Fruit fly (Drosophila melanogaster) whole organism, wandering third instar larva: ENCODE data around the gene ccb.

Experiments used
- Abd-B ChIP-seq: fragments of >200 bp; optimal IDR thresholded peaks from 2 replicates; lab custom pipeline; 2017; ENCODE audit warnings: missing biosample characterization, missing genetic modification characterization
- CG32264 ChIP-seq: fragments of 200-800 bp; sonication (Bioruptor generic); optimal IDR thresholded peaks from 2 replicates; lab custom pipeline; 2016; ENCODE audit warnings: missing biosample characterization, missing genetic modification characterization
- CG9705 ChIP-seq: fragments of 200-800 bp; sonication (Bioruptor generic); optimal IDR thresholded peaks from 2 replicates; lab custom pipeline; 2018; ENCODE audit warnings: missing biosample characterization, mild to moderate bottlenecking, missing genetic modification characterization
- CrebA ChIP-seq: fragments of 200-800 bp; sonication (Bioruptor generic); optimal IDR thresholded peaks from 2 replicates; lab custom pipeline; 2016; ENCODE audit warnings: missing biosample characterization, mild to moderate bottlenecking, missing genetic modification characterization, borderline replicate concordance
- Dif ChIP-seq: fragments of 200-275, 200-300 bp; sonication (Bioruptor generic); optimal IDR thresholded peaks from 2 replicates; lab custom pipeline; 2018; ENCODE audit warnings: missing biosample characterization, missing genetic modification characterization; ENCODE audit not compliant: partially characterized antibody
- GATAd ChIP-seq: sonication (Bioruptor generic); optimal IDR thresholded peaks from 2 replicates; lab custom pipeline; 2016; ENCODE audit warnings: missing biosample characterization, missing genetic modification characterization
- HLH106 ChIP-seq: fragments of 200-800 bp; optimal IDR thresholded peaks from 3 replicates; lab custom pipeline; 2019; ENCODE audit warnings: missing biosample characterization, mild to moderate bottlenecking, missing genetic modification characterization, moderate library complexity
- Hnf4 ChIP-seq: fragments of 200-800 bp; sonication (Bioruptor generic); optimal IDR thresholded peaks from 2 replicates; lab custom pipeline; 2016; ENCODE audit warnings: missing biosample characterization, mild to moderate bottlenecking, missing genetic modification characterization
- Hr78 ChIP-seq: fragments of >200 bp; optimal IDR thresholded peaks from 2 replicates; lab custom pipeline; 2017; ENCODE audit warnings: missing biosample characterization, missing genetic modification characterization
- Hr83 ChIP-seq: fragments of 200-300 bp; sonication (Bioruptor generic); optimal IDR thresholded peaks from 2 replicates; lab custom pipeline; 2016; ENCODE audit warnings: missing biosample characterization, mild to moderate bottlenecking, missing genetic modification characterization, moderate library complexity; ENCODE audit not compliant: poor library complexity, severe bottlenecking
- Jra ChIP-seq: sonication (Bioruptor generic); optimal IDR thresholded peaks from 2 replicates; lab custom pipeline; 2016; ENCODE audit warnings: missing biosample characterization, missing genetic modification characterization
- Mio ChIP-seq: sonication (Bioruptor generic); optimal IDR thresholded peaks from 2 replicates; lab custom pipeline; 2016; ENCODE audit warnings: missing biosample characterization, missing genetic modification characterization
- Myc ChIP-seq: fragments of >200 bp; optimal IDR thresholded peaks from 2 replicates; lab custom pipeline; 2017
- N ChIP-seq: fragments of >200 bp; optimal IDR thresholded peaks from 2 replicates; lab custom pipeline; 2018; ENCODE audit warnings: missing biosample characterization, missing external identifiers, missing genetic modification characterization
- OdsH ChIP-seq: fragments of 200-800 bp; sonication (Bioruptor generic); optimal IDR thresholded peaks from 2 replicates; lab custom pipeline; 2016; ENCODE audit warnings: missing biosample characterization, mild to moderate bottlenecking, missing genetic modification characterization
- Rel ChIP-seq, 2 experiments: fragments of 200-800 bp; sonication (Bioruptor generic) in 1 of 2; optimal IDR thresholded peaks; 2 replicates in 1 of 2; 3 replicates in 1 of 2; lab custom pipeline; 2016 to 2019; ENCODE audit warnings: mild to moderate bottlenecking in 2 of 2, missing biosample characterization in 2 of 2, missing genetic modification characterization in 2 of 2, moderate library complexity in 1 of 2
- Vsx2 ChIP-seq: fragments of 200-300, 225-300 bp; sonication (Bioruptor generic); optimal IDR thresholded peaks from 2 replicates; lab custom pipeline; 2018; ENCODE audit warnings: missing biosample characterization, missing genetic modification characterization; ENCODE audit not compliant: partially characterized antibody
- br ChIP-seq: fragments of 200-800 bp; sonication (Bioruptor generic); optimal IDR thresholded peaks from 2 replicates; lab custom pipeline; 2016; ENCODE audit warnings: missing biosample characterization, missing genetic modification characterization
- brk ChIP-seq: fragments of 200-800 bp; sonication (Bioruptor generic); optimal IDR thresholded peaks from 2 replicates; lab custom pipeline; 2016; ENCODE audit warnings: missing biosample characterization, mild to moderate bottlenecking, missing genetic modification characterization
- dl ChIP-seq, 2 experiments: fragments of 175-275, 200-275 bp in 1 of 2; fragments of 200-275 bp in 1 of 2; sonication (Bioruptor generic); optimal IDR thresholded peaks; lab custom pipeline; 2018; ENCODE audit warnings: mild to moderate bottlenecking in 2 of 2, missing biosample characterization in 2 of 2, missing genetic modification characterization in 2 of 2, moderate library complexity in 2 of 2; ENCODE audit not compliant: partially characterized antibody in 2 of 2, insufficient read depth in 1 of 2
- dsf ChIP-seq: sonication (Bioruptor generic); optimal IDR thresholded peaks from 2 replicates; lab custom pipeline; 2016; ENCODE audit warnings: missing biosample characterization, missing genetic modification characterization, borderline replicate concordance
- ey ChIP-seq: fragments of 200-800 bp; sonication (Bioruptor generic); optimal IDR thresholded peaks from 2 replicates; lab custom pipeline; 2016; ENCODE audit warnings: missing biosample characterization, missing genetic modification characterization
- foxo ChIP-seq, 2 experiments: fragments of 200-800 bp; sonication (Bioruptor generic); optimal IDR thresholded peaks; 2 replicates in 1 of 2; 3 replicates in 1 of 2; lab custom pipeline; 2016 to 2017; ENCODE audit warnings: missing biosample characterization in 2 of 2, missing genetic modification characterization in 2 of 2
- h ChIP-seq: fragments of 200-800 bp; sonication (Bioruptor generic); optimal IDR thresholded peaks from 3 replicates; lab custom pipeline; 2016; ENCODE audit warnings: missing biosample characterization, mild to moderate bottlenecking, missing genetic modification characterization
- jim ChIP-seq: fragments of 175-275, 200-325 bp; sonication (Bioruptor generic); optimal IDR thresholded peaks from 2 replicates; lab custom pipeline; 2016; ENCODE audit warnings: missing biosample characterization, mild to moderate bottlenecking, missing genetic modification characterization
- lola ChIP-seq: fragments of >200 bp; optimal IDR thresholded peaks from 2 replicates; lab custom pipeline; 2017; ENCODE audit warnings: missing biosample characterization, missing genetic modification characterization
- pan ChIP-seq: fragments of >200 bp; optimal IDR thresholded peaks from 2 replicates; lab custom pipeline; 2017
- psq ChIP-seq: fragments of 200-800 bp; sonication (Bioruptor generic); optimal IDR thresholded peaks from 3 replicates; lab custom pipeline; 2017; ENCODE audit warnings: missing biosample characterization, mild to moderate bottlenecking, missing genetic modification characterization, moderate library complexity
- rgr ChIP-seq: fragments of 200-800 bp; sonication (Bioruptor generic); optimal IDR thresholded peaks from 3 replicates; lab custom pipeline; 2016; ENCODE audit warnings: missing biosample characterization, mild to moderate bottlenecking, missing genetic modification characterization
- sv ChIP-seq: fragments of 200-800 bp; sonication (Bioruptor generic); optimal IDR thresholded peaks from 3 replicates; lab custom pipeline; 2016; ENCODE audit warnings: missing biosample characterization, missing genetic modification characterization
- tai ChIP-seq: sonication (Bioruptor generic); optimal IDR thresholded peaks from 2 replicates; lab custom pipeline; 2016; ENCODE audit warnings: missing biosample characterization, missing genetic modification characterization
- usp ChIP-seq: fragments of >200 bp; optimal IDR thresholded peaks from 2 replicates; lab custom pipeline; 2017; ENCODE audit warnings: missing biosample characterization, missing genetic modification characterization
- woc ChIP-seq: sonication (Bioruptor generic); optimal IDR thresholded peaks from 2 replicates; lab custom pipeline; 2016; ENCODE audit warnings: missing biosample characterization, mild to moderate bottlenecking, missing genetic modification characterization

Gene ccb

dm6 chrX:21192953-21193352 lies at the start of gene ccb:
Gene ccb (plus strand): TSS chrX:21193253.
- TF ChIP-seq Vsx2 (no peak), ey (GFP tag; lab: Kevin White, UChicago) (no peak), Abd-B (GFP tag; lab: Kevin White, UChicago) (no peak), Hr83 (GFP tag; lab: Kevin White, UChicago) (no peak), OdsH (GFP tag; lab: Kevin White, UChicago) (no peak), Hnf4 (GFP tag; lab: Kevin White, UChicago) (no peak), CG9705 (GFP tag; lab: Kevin White, UChicago) (no peak), sv (no peak), HLH106 (tag; lab: Kevin White, UChicago) (no peak), CrebA (GFP tag; lab: Kevin White, UChicago) (no peak), Mio (GFP tag; lab: Kevin White, UChicago) (no peak), dsf (no peak), foxo (GFP tag; optimal IDR thresholded peaks at IDR 0.05; lab: Kevin White, UChicago) (no peak), usp (GFP tag; lab: Kevin White, UChicago) (no peak), woc (GFP tag; lab: Kevin White, UChicago) (no peak)

DNA sequence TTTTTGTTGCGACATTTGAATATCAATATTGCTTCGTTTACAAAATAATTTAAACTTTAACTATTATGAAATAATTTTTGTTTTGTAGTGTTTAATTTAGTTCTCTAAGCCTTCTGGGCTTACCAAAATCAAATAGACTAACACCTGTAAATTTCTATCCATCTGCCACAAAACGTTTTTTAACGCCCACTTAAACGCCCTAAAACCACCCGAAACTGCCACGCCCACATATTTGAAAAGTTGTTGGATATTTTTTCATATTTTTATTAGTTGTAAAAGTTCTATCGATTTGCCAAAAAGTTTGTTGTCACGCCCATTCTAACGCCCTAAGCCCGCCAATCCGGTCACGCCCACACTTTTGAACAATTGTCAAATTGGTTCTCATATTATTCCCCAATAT lies 46.1 kb upstream of the ccb start, which contains the start of gene CG45154:
Gene CG45154, minus strand, starts transcription at position 101 of the 400 bp plus-strand sequence.
- TF ChIP-seq Myc (lab: Kevin White, UChicago) = no peak
- no peak for TF ChIP-seq GATAd
- TF ChIP-seq Rel (GFP tag; optimal IDR thresholded peaks at IDR 0.05; lab: Kevin White, UChicago) = no peak
- TF ChIP-seq Rel (tag; optimal IDR thresholded peaks at IDR 0.05; lab: Kevin White, UChicago) = no peak
- no peak for TF ChIP-seq pan

DNA sequence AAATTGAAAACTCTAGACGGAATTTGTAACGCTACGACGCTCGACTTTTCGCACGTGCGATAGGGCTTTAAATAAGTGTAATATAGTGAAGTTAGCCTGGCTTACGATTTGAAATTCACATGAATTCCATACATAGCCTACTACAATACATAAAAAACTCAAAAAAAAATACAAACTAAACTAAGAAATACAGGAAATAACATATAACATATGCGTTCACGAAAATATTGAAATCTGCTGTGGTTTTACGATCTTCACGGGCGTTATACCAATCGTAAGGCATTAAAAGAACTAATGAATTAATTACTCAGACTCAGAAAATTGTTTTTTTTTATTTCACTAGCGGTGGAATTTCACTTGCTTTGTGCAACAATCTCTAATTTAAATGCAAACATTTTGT lies 10.2 kb downstream of the ccb start, which contains the start of gene CG1724:
Gene CG1724, minus strand, starts transcription at position 101 of the 400 bp plus-strand sequence.
- TF ChIP-seq Rel (GFP tag; optimal IDR thresholded peaks at IDR 0.05; lab: Kevin White, UChicago) = no peak
- no peak for TF ChIP-seq Rel (tag; optimal IDR thresholded peaks at IDR 0.05; lab: Kevin White, UChicago)
- TF ChIP-seq sv = no peak
- TF ChIP-seq dl (GFP tag; optimal IDR thresholded peaks at IDR 0.05; lab: Kevin White, UChicago; ENCODE audit: insufficient read depth in 1 of 2, partially characterized antibody in 2 of 2) = no peak
- no peak for TF ChIP-seq Myc (lab: Kevin White, UChicago)
- no peak for TF ChIP-seq jim (GFP tag; lab: Kevin White, UChicago)
- no peak for TF ChIP-seq usp (GFP tag; lab: Kevin White, UChicago)
- no peak for TF ChIP-seq Dif
- no peak for TF ChIP-seq rgr
- TF ChIP-seq dsf = no peak
- TF ChIP-seq HLH106 (tag; lab: Kevin White, UChicago) = no peak
- TF ChIP-seq Jra (GFP tag; lab: Kevin White, UChicago) = no peak
- TF ChIP-seq ey (GFP tag; lab: Kevin White, UChicago) = no peak
- no peak for TF ChIP-seq psq
- no peak for TF ChIP-seq h (GFP tag; lab: Kevin White, UChicago)
- no peak for TF ChIP-seq brk (GFP tag; lab: Kevin White, UChicago)
- no peak for TF ChIP-seq CG32264 (GFP tag; lab: Kevin White, UChicago)
- no peak for TF ChIP-seq Hr83 (GFP tag; lab: Kevin White, UChicago)
- TF ChIP-seq pan = no peak
- TF ChIP-seq, all 38 proteins: peak for 0

DNA sequence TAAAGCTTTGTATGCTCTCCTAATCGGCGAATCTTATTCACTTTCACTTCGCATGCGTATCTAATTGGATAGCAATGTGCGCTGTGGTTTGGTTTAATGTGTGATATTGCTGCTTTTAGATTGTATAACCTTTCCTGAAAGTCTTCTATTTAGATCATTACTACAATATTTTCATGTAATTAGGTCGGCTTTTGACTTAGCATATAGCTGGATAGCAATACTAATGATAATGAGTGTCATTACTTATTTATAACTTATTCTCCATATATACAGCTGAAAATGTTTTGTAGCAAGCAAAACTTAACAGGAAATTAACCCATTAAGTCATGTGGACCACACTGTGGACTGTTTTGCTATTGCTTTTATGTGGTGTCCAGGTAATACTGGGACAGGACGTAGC lies 24.5 kb downstream of the ccb start, which contains the start of gene CG32523:
Gene CG32523, plus strand, starts transcription at position 301 of the 400 bp plus-strand sequence.
- TF ChIP-seq Hnf4 (GFP tag; lab: Kevin White, UChicago) (no peak), br (GFP tag; lab: Kevin White, UChicago) (no peak), woc (GFP tag; lab: Kevin White, UChicago) (no peak), GATAd (no peak), ey (GFP tag; lab: Kevin White, UChicago) (no peak), Hr83 (GFP tag; lab: Kevin White, UChicago) (no peak), Vsx2 (no peak), CG32264 (GFP tag; lab: Kevin White, UChicago) (no peak), usp (GFP tag; lab: Kevin White, UChicago) (no peak), N (GFP tag; lab: Kevin White, UChicago) (no peak), Hr78 (GFP tag; lab: Kevin White, UChicago) (no peak), lola (GFP tag; lab: Kevin White, UChicago) (no peak), Mio (GFP tag; lab: Kevin White, UChicago) (no peak), OdsH (GFP tag; lab: Kevin White, UChicago) (no peak), tai (GFP tag; lab: Kevin White, UChicago) (no peak), sv (no peak), dsf (no peak), HLH106 (tag; lab: Kevin White, UChicago) (no peak), Dif (no peak)
- TF ChIP-seq, all 38 proteins: peak for 0
